In genomic region chrX:11933547-11933946, ce11 we compare ENCODE assay signal across 4 worm cellular contexts.
TF ChIP-seq lines count a peak whose summit lies in the region.

No protein-coding gene starts in this region.

TF ChIP-seq in whole organism, L4 larva, 104 proteins besides CTCF, POLR2A, EP300 and RAD21 (continues in another document):
- no peak for TF ChIP-seq F44E2.7 (GFP tag; IDR thresholded peaks at IDR 0.05; lab: Robert Waterston, UW)
- no peak for TF ChIP-seq nhr-25 (tag; optimal IDR thresholded peaks at IDR 0.05; lab: Kevin White, UChicago; ENCODE audit: borderline replicate concordance, insufficient read depth)
- TF ChIP-seq hlh-30 (tag; optimal IDR thresholded peaks at IDR 0.05; lab: Kevin White, UChicago; ENCODE audit: insufficient read depth), result no peak
- TF ChIP-seq lin-38 (GFP tag; IDR thresholded peaks at IDR 0.05; lab: Robert Waterston, UW), result no peak
- TF ChIP-seq unc-62 (GFP tag; optimal IDR thresholded peaks at IDR 0.05 in 1 of 2; lab: Kevin White, UChicago), result no peak
- no peak for TF ChIP-seq unc-62 (tag; optimal IDR thresholded peaks at IDR 0.05; lab: Kevin White, UChicago)
- TF ChIP-seq ztf-7 (tag; optimal IDR thresholded peaks at IDR 0.05; lab: Kevin White, UChicago), result no peak
- peak in 1 of 2 experiments; percentile 41 for TF ChIP-seq daf-16 (GFP tag; optimal IDR thresholded peaks at IDR 0.05; lab: Kevin White, UChicago)
- peak; percentile 41 for TF ChIP-seq daf-16 (tag; optimal IDR thresholded peaks at IDR 0.05; lab: Kevin White, UChicago)
- TF ChIP-seq T20F7.1 (GFP tag; optimal IDR thresholded peaks at IDR 0.05; lab: Kevin White, UChicago), result no peak
- peak; percentile 67; the same call in 1 of the 2 replicates for TF ChIP-seq pha-4 (GFP tag; IDR thresholded peaks at IDR 0.05; lab: Robert Waterston, UW)
- TF ChIP-seq pha-4 (tag; optimal IDR thresholded peaks at IDR 0.05; lab: Kevin White, UChicago), result no peak
- no peak for TF ChIP-seq nhr-237 (tag; optimal IDR thresholded peaks at IDR 0.05; lab: Kevin White, UChicago)
- TF ChIP-seq mdt-29 (GFP tag; IDR thresholded peaks at IDR 0.05; lab: Robert Waterston, UW), result no peak
- TF ChIP-seq hlh-11 (tag; optimal IDR thresholded peaks at IDR 0.05; lab: Kevin White, UChicago), result no peak
- no peak for TF ChIP-seq saeg-2 (GFP tag; IDR thresholded peaks at IDR 0.05; lab: Robert Waterston, UW)
- TF ChIP-seq nhr-41 (GFP tag; IDR thresholded peaks at IDR 0.05; lab: Robert Waterston, UW), result 0 out of 2 replicates have a peak, but pooled peaks have one; percentile 10
- TF ChIP-seq aha-1 (tag; lab: Kevin White, UChicago), result peak; percentile 33
- peak; percentile 75 for TF ChIP-seq Y48G9A.11 (GFP tag; IDR thresholded peaks at IDR 0.05; lab: Robert Waterston, UW)
- TF ChIP-seq snpc-1.2 (GFP tag; IDR thresholded peaks at IDR 0.05; lab: Robert Waterston, UW), result peak; percentile 93
- TF ChIP-seq nhr-42 (GFP tag; IDR thresholded peaks at IDR 0.05; lab: Robert Waterston, UW), result no peak
- no peak for TF ChIP-seq nhr-111 (GFP tag; optimal IDR thresholded peaks at IDR 0.05; lab: Kevin White, UChicago)
- TF ChIP-seq nhr-76 (tag; optimal IDR thresholded peaks at IDR 0.05; lab: Kevin White, UChicago), result no peak

TF ChIP-seq in whole organism, late embryonic, 69 proteins besides CTCF, POLR2A, EP300 and RAD21:
- TF ChIP-seq unc-3 (GFP tag; conservative IDR thresholded peaks at IDR 0.05; lab: Robert Waterston, UW), result no peak
- TF ChIP-seq unc-3 (tag; optimal IDR thresholded peaks at IDR 0.05; lab: Kevin White, UChicago), result no peak
- no peak for TF ChIP-seq npax-4 (tag; optimal IDR thresholded peaks at IDR 0.05; lab: Kevin White, UChicago)
- TF ChIP-seq pag-3 (tag; optimal IDR thresholded peaks at IDR 0.05; lab: Kevin White, UChicago; ENCODE audit: borderline replicate concordance), result no peak
- no peak for TF ChIP-seq pax-1 (tag; optimal IDR thresholded peaks at IDR 0.05; lab: Kevin White, UChicago)
- peak; percentile 47 for TF ChIP-seq nfya-1 (tag; optimal IDR thresholded peaks at IDR 0.05; lab: Kevin White, UChicago)
- no peak for TF ChIP-seq K02D7.2 (tag; optimal IDR thresholded peaks at IDR 0.05; lab: Kevin White, UChicago)
- no peak for TF ChIP-seq tbx-7 (tag; optimal IDR thresholded peaks at IDR 0.05; lab: Kevin White, UChicago)
- TF ChIP-seq unc-55 (GFP tag; optimal IDR thresholded peaks at IDR 0.05; lab: Kevin White, UChicago), result no peak
- no peak for TF ChIP-seq ahr-1 (tag; optimal IDR thresholded peaks at IDR 0.05; lab: Kevin White, UChicago)

TF ChIP-seq in whole organism, midembryonic, 9 proteins besides CTCF, POLR2A, EP300 and RAD21:
- 0 out of 2 replicates have a peak, but pooled peaks have one; percentile 32 for TF ChIP-seq flt-1 (GFP tag; IDR thresholded peaks at IDR 0.05; lab: Robert Waterston, UW)
- 0 out of 2 replicates have a peak, but pooled peaks have one; percentile 32 for TF ChIP-seq tab-1 (GFP tag; IDR thresholded peaks at IDR 0.05; lab: Robert Waterston, UW)
- no peak for TF ChIP-seq ztf-29 (GFP tag; IDR thresholded peaks at IDR 0.05; lab: Robert Waterston, UW)
TF ChIP-seq in whole organism, midembryonic: peak in this region for 2.

TF ChIP-seq in whole organism, young adult, 124 proteins besides CTCF, POLR2A, EP300 and RAD21 (continues in another document):
- no peak for TF ChIP-seq Y67H2A.10 (GFP tag; conservative IDR thresholded peaks at IDR 0.05; lab: Robert Waterston, UW)
- TF ChIP-seq nhr-90 (tag; optimal IDR thresholded peaks at IDR 0.05; lab: Kevin White, UChicago), result peak; percentile 79
- TF ChIP-seq egl-44 (GFP tag; IDR thresholded peaks at IDR 0.05; lab: Robert Waterston, UW), result peak; percentile 78; the same call in 1 of the 2 replicates
- 0 out of 2 replicates have a peak, but pooled peaks have one; percentile 30 for TF ChIP-seq cebp-1 (GFP tag; IDR thresholded peaks at IDR 0.05; lab: Robert Waterston, UW)
- no peak for TF ChIP-seq cebp-1 (tag; optimal IDR thresholded peaks at IDR 0.05; lab: Kevin White, UChicago)
- TF ChIP-seq egrh-3 (GFP tag; IDR thresholded peaks at IDR 0.05; lab: Robert Waterston, UW), result no peak
- TF ChIP-seq sptf-2 (GFP tag; optimal IDR thresholded peaks at IDR 0.05; lab: Kevin White, UChicago), result peak; percentile 46
- TF ChIP-seq dpff-1 (tag; optimal IDR thresholded peaks at IDR 0.05; lab: Kevin White, UChicago), result no peak
- TF ChIP-seq Y95B8A.8 (GFP tag; IDR thresholded peaks at IDR 0.05; lab: Robert Waterston, UW), result no peak
- TF ChIP-seq ekl-4 (GFP tag; IDR thresholded peaks at IDR 0.05; lab: Robert Waterston, UW), result no peak
- peak; percentile 39 for TF ChIP-seq snpc-4 (GFP tag; optimal IDR thresholded peaks at IDR 0.05; lab: Kevin White, UChicago)
- peak in 2 of 4 experiments; percentile 56 to 70 for TF ChIP-seq snpc-4 (tag; optimal IDR thresholded peaks at IDR 0.05; lab: Kevin White, UChicago)
- no peak for TF ChIP-seq F55B11.4 (tag; optimal IDR thresholded peaks at IDR 0.05; lab: Kevin White, UChicago; ENCODE audit: borderline replicate concordance, insufficient read depth)
- TF ChIP-seq F37B4.10 (GFP tag; IDR thresholded peaks at IDR 0.05; lab: Robert Waterston, UW), result no peak
- TF ChIP-seq B0336.3 (GFP tag; IDR thresholded peaks at IDR 0.05; lab: Robert Waterston, UW), result no peak
- peak; percentile 35 for TF ChIP-seq madf-10 (tag; optimal IDR thresholded peaks at IDR 0.05; lab: Kevin White, UChicago)
- TF ChIP-seq madf-3 (GFP tag; IDR thresholded peaks at IDR 0.05; lab: Robert Waterston, UW), result 0 out of 2 replicates have a peak, but pooled peaks have one; percentile 17
- TF ChIP-seq tbp1 (GFP tag; optimal IDR thresholded peaks at IDR 0.05; lab: Kevin White, UChicago), result peak; percentile 94
- TF ChIP-seq sdz-38 (tag; optimal IDR thresholded peaks at IDR 0.05; lab: Kevin White, UChicago), result no peak
- TF ChIP-seq ama-1 (optimal IDR thresholded peaks at IDR 0.05; lab: Kevin White, UChicago), result no peak
- TF ChIP-seq ama-1 (GFP tag; optimal IDR thresholded peaks at IDR 0.05; lab: Kevin White, UChicago), result peak in 1 of 2 experiments; percentile 25
- no peak for TF ChIP-seq lin-26 (GFP tag; IDR thresholded peaks at IDR 0.05; lab: Robert Waterston, UW)
- TF ChIP-seq nfya-2 (GFP tag; IDR thresholded peaks at IDR 0.05; lab: Robert Waterston, UW), result no peak
- TF ChIP-seq attf-5 (GFP tag; optimal IDR thresholded peaks at IDR 0.05; lab: Kevin White, UChicago), result peak; percentile 70
- TF ChIP-seq C17E4.6 (GFP tag; IDR thresholded peaks at IDR 0.05; lab: Robert Waterston, UW), result no peak
- no peak for TF ChIP-seq ceh-91 (GFP tag; IDR thresholded peaks at IDR 0.05; lab: Robert Waterston, UW)
- TF ChIP-seq hlh-26 (GFP tag; conservative IDR thresholded peaks at IDR 0.05; lab: Robert Waterston, UW), result no peak
- TF ChIP-seq ztf-18 (tag; optimal IDR thresholded peaks at IDR 0.05; lab: Kevin White, UChicago), result peak; percentile 58
- peak; percentile 3 for TF ChIP-seq ceh-27 (GFP tag; optimal IDR thresholded peaks at IDR 0.05; lab: Kevin White, UChicago)
- TF ChIP-seq mcd-1 (GFP tag; IDR thresholded peaks at IDR 0.05; lab: Robert Waterston, UW), result no peak
- peak; percentile 54 for TF ChIP-seq snpc-1.3 (tag; optimal IDR thresholded peaks at IDR 0.05; lab: Kevin White, UChicago; ENCODE audit: insufficient read depth)
- peak; percentile 89 for TF ChIP-seq B0261.1 (tag; optimal IDR thresholded peaks at IDR 0.05; lab: Kevin White, UChicago)
- peak; percentile 62 for TF ChIP-seq snpc-3.4 (tag; optimal IDR thresholded peaks at IDR 0.05; lab: Kevin White, UChicago)
- TF ChIP-seq lir-1 (GFP tag; conservative IDR thresholded peaks at IDR 0.05; lab: Robert Waterston, UW), result no peak
- peak; percentile 22 for TF ChIP-seq F57A8.1 (GFP tag; optimal IDR thresholded peaks at IDR 0.05; lab: Kevin White, UChicago)
- no peak for TF ChIP-seq let-526 (GFP tag; IDR thresholded peaks at IDR 0.05; lab: Robert Waterston, UW)
- TF ChIP-seq lin-54 (GFP tag; optimal IDR thresholded peaks at IDR 0.05; lab: Kevin White, UChicago), result peak; percentile 52
- TF ChIP-seq egl-18 (GFP tag; IDR thresholded peaks at IDR 0.05; lab: Robert Waterston, UW), result no peak
- TF ChIP-seq lin-35 (GFP tag; optimal IDR thresholded peaks at IDR 0.05; lab: Kevin White, UChicago), result no peak
- no peak for TF ChIP-seq F33H1.4 (GFP tag; IDR thresholded peaks at IDR 0.05; lab: Robert Waterston, UW)
- TF ChIP-seq nhr-179 (tag; optimal IDR thresholded peaks at IDR 0.05; lab: Kevin White, UChicago), result no peak
- peak; percentile 14 for TF ChIP-seq zim-3 (tag; optimal IDR thresholded peaks at IDR 0.05; lab: Kevin White, UChicago)
- TF ChIP-seq ztf-22 (GFP tag; optimal IDR thresholded peaks at IDR 0.05; lab: Kevin White, UChicago), result no peak
- no peak for TF ChIP-seq snpc-1.1 (tag; optimal IDR thresholded peaks at IDR 0.05; lab: Kevin White, UChicago; ENCODE audit: insufficient read depth)
- TF ChIP-seq dpl-1 (GFP tag; optimal IDR thresholded peaks at IDR 0.05; lab: Kevin White, UChicago), result no peak
- TF ChIP-seq B0035.1 (tag; optimal IDR thresholded peaks at IDR 0.05; lab: Kevin White, UChicago), result peak; percentile 42
- TF ChIP-seq nfya-1 (tag; optimal IDR thresholded peaks at IDR 0.05; lab: Kevin White, UChicago; ENCODE audit: borderline replicate concordance, insufficient read depth), result no peak
- TF ChIP-seq pbrm-1 (GFP tag; IDR thresholded peaks at IDR 0.05; lab: Robert Waterston, UW), result peak; percentile 78
- TF ChIP-seq dox-1 (GFP tag; IDR thresholded peaks at IDR 0.05; lab: Robert Waterston, UW), result peak; percentile 79; the same call in 1 of the 2 replicates
- TF ChIP-seq Y79H2A.3 (GFP tag; conservative IDR thresholded peaks at IDR 0.05; lab: Robert Waterston, UW), result no peak
- TF ChIP-seq pha-4 (tag; optimal IDR thresholded peaks at IDR 0.05; lab: Kevin White, UChicago), result no peak
- no peak for TF ChIP-seq K12H6.12 (tag; optimal IDR thresholded peaks at IDR 0.05; lab: Kevin White, UChicago)
- no peak for TF ChIP-seq ccch-3 (GFP tag; optimal IDR thresholded peaks at IDR 0.05; lab: Kevin White, UChicago)
- no peak for TF ChIP-seq K11D2.4 (GFP tag; IDR thresholded peaks at IDR 0.05; lab: Robert Waterston, UW)
- no peak for TF ChIP-seq nhr-80 (tag; optimal IDR thresholded peaks at IDR 0.05; lab: Kevin White, UChicago)
- TF ChIP-seq lin-40 (tag; optimal IDR thresholded peaks at IDR 0.05; lab: Kevin White, UChicago), result no peak
- TF ChIP-seq athp-1 (tag; optimal IDR thresholded peaks at IDR 0.05; lab: Kevin White, UChicago), result peak; percentile 58
- TF ChIP-seq unc-130 (GFP tag; optimal IDR thresholded peaks at IDR 0.05; lab: Kevin White, UChicago), result no peak
- peak; percentile 71 for TF ChIP-seq rpc-1 (optimal IDR thresholded peaks at IDR 0.05; lab: Kevin White, UChicago)
- TF ChIP-seq rpc-1 (tag; optimal IDR thresholded peaks at IDR 0.05; lab: Kevin White, UChicago), result peak; percentile 93

Comparison
In these comparisons a context has a peak if more than half of its experiments do, and no peak if none do; other contexts are left out.
1. Of the 7 proteins assayed by ChIP-seq in both whole organism, young adult and whole organism, L4 larva: peak only in whole organism, young adult: snpc-4; only in whole organism, L4 larva: none; in both: none; in neither: 4; mixed calls (peak in some experiments, not most) for 2.